Fruit fly (Drosophila melanogaster) whole organism, embryonic: Measurements from ENCODE around the gene CG33666.
"Not testable (repeated sequence)": the region's sequence is repeated elsewhere in the genome, so short reads cannot be mapped to it uniquely, and the experiment has no call there.

Source experiments
- CG12391 ChIP-seq: fragments of 200-800 bp; sonication (Bioruptor generic); optimal IDR thresholded peaks from 3 replicates; lab custom pipeline; 2018; ENCODE audit warnings: missing biosample characterization, mild to moderate bottlenecking, missing genetic modification characterization, moderate library complexity
- CG17186 ChIP-seq: fragments of 200-800 bp; sonication (Bioruptor generic); optimal IDR thresholded peaks from 3 replicates; lab custom pipeline; 2017; ENCODE audit warnings: missing biosample characterization, missing genetic modification reagents, missing genetic modification characterization
- CG6813 ChIP-seq: fragments of 200-800 bp; sonication (Bioruptor generic); optimal IDR thresholded peaks from 2 replicates; lab custom pipeline; 2017; ENCODE audit warnings: missing biosample characterization, missing genetic modification characterization, mild to moderate bottlenecking, moderate library complexity, missing genetic modification reagents
- CG6854 ChIP-seq: fragments of 200-800 bp; sonication (Bioruptor generic); optimal IDR thresholded peaks from 3 replicates; lab custom pipeline; 2017; ENCODE audit warnings: missing biosample characterization, mild to moderate bottlenecking, missing genetic modification characterization
- CG8944 ChIP-seq: fragments of 200-800 bp; sonication (Bioruptor generic); optimal IDR thresholded peaks from 3 replicates; lab custom pipeline; 2016; ENCODE audit warnings: missing biosample characterization, missing genetic modification characterization
- HmgZ ChIP-seq: fragments of 200-800 bp; sonication (Bioruptor generic); optimal IDR thresholded peaks from 2 replicates; lab custom pipeline; 2018; ENCODE audit warnings: missing biosample characterization, mild to moderate bottlenecking, missing genetic modification characterization
- MTF-1 ChIP-seq: fragments of 200-800 bp; sonication (Bioruptor generic); optimal IDR thresholded peaks from 2 replicates; lab custom pipeline; 2018; ENCODE audit warnings: missing biosample characterization, mild to moderate bottlenecking, missing genetic modification characterization, borderline replicate concordance
- da ChIP-seq: fragments of 200-800 bp; sonication (Bioruptor generic); optimal IDR thresholded peaks from 2 replicates; lab custom pipeline; 2016; ENCODE audit warnings: missing biosample characterization, missing genetic modification characterization
- luna ChIP-seq: fragments of 200-800 bp; sonication (Bioruptor generic); optimal IDR thresholded peaks from 2 replicates; lab custom pipeline; 2016; ENCODE audit warnings: missing biosample characterization, missing genetic modification characterization
- pfk ChIP-seq: fragments of 200-800 bp; sonication (Bioruptor generic); optimal IDR thresholded peaks from 2 replicates; lab custom pipeline; 2018; ENCODE audit warnings: missing biosample characterization, mild to moderate bottlenecking, missing genetic modification characterization, moderate library complexity
- usp ChIP-seq: fragments of >200 bp; optimal IDR thresholded peaks from 2 replicates; lab custom pipeline; 2017; ENCODE audit warnings: missing biosample characterization, missing genetic modification characterization

DNA sequence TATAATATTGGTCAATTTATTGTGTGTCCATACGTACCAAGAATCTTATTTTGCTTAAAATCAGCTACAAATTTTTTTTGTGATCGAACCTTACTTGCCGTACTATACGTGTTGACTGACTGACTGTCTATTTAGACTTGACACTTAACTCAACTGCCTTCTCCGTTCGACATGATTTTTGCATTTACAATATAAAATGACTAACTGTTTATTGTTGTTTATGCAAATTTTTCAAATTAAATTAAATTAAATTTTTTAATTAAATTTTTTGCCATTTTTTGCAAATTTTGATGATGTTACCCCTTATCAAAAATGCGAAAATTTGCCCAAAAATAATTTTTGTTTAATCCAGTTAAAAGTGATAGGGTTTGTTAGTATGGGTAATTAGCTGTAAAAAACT lies 2.0 kb upstream of the CG33666 start, which contains the start of gene CG33665:
- not testable (repeated sequence) for TF ChIP-seq luna (GFP tag; lab: Kevin White, UChicago); usp (GFP tag; lab: Kevin White, UChicago); HmgZ; CG8944 (GFP tag; lab: Kevin White, UChicago); CG6854 (GFP tag; lab: Kevin White, UChicago); pfk; MTF-1 (GFP tag; lab: Kevin White, UChicago); da; CG6813 (GFP tag; lab: Kevin White, UChicago); CG12391 (tag; lab: Kevin White, UChicago); CG17186 (GFP tag; lab: Kevin White, UChicago)
